In genomic region chrX:6031692-6032091, dm6 we compare ENCODE assay signal across 1 fruit fly cellular context.
TF ChIP-seq lines count a peak whose summit lies in the region.

No protein-coding gene starts in this region.

TF ChIP-seq in whole organism, embryonic, 481 proteins besides CTCF, POLR2A, EP300 and RAD21 (continued from another document and continues in another):
- TF ChIP-seq run (tag; optimal IDR thresholded peaks at IDR 0.05; lab: Kevin White, UChicago) (peak; percentile 61), gem (tag; optimal IDR thresholded peaks at IDR 0.05; lab: Kevin White, UChicago) (peak; percentile 86), eyg (GFP tag; optimal IDR thresholded peaks at IDR 0.05; lab: Kevin White, UChicago) (peak; percentile 53), Myb (GFP tag; optimal IDR thresholded peaks at IDR 0.05; lab: Kevin White, UChicago) (peak; percentile 63), Jarid2 (GFP tag; optimal IDR thresholded peaks at IDR 0.05; lab: Kevin White, UChicago) (peak; percentile 49), grn (GFP tag; optimal IDR thresholded peaks at IDR 0.05; lab: Kevin White, UChicago) (no peak), sna (GFP tag; IDR thresholded peaks at IDR 0.05; lab: Robert Waterston, UW; ENCODE audit: partially characterized antibody) (no peak), h (optimal IDR thresholded peaks at IDR 0.05; lab: Kevin White, UChicago) (no peak), bowl (GFP tag; IDR thresholded peaks at IDR 0.05; lab: Robert Waterston, UW) (no peak), CG4328 (GFP tag; optimal IDR thresholded peaks at IDR 0.05; lab: Kevin White, UChicago) (peak; percentile 60), CG14965 (GFP tag; optimal IDR thresholded peaks at IDR 0.05; lab: Kevin White, UChicago; ENCODE audit: borderline replicate concordance) (peak; percentile 64), Stat92E (GFP tag; optimal IDR thresholded peaks at IDR 0.05; lab: Kevin White, UChicago) (no peak), Dad (GFP tag; optimal IDR thresholded peaks at IDR 0.05; lab: Kevin White, UChicago) (peak; percentile 52), Doc3 (GFP tag; IDR thresholded peaks at IDR 0.05; lab: Robert Waterston, UW; ENCODE audit: partially characterized antibody) (no peak), CG17328 (GFP tag; IDR thresholded peaks at IDR 0.05; lab: Robert Waterston, UW) (peak; percentile 90), stc (GFP tag; IDR thresholded peaks at IDR 0.05; lab: Robert Waterston, UW) (peak; percentile 71), CG1603 (tag; optimal IDR thresholded peaks at IDR 0.05; lab: Kevin White, UChicago) (peak; percentile 90), NFAT (GFP tag; IDR thresholded peaks at IDR 0.05; lab: Robert Waterston, UW) (no peak), ftz-f1 (GFP tag; optimal IDR thresholded peaks at IDR 0.05; lab: Kevin White, UChicago) (no peak), CG16863 (GFP tag; optimal IDR thresholded peaks at IDR 0.05; lab: Kevin White, UChicago) (peak; percentile 88), az2 (GFP tag; optimal IDR thresholded peaks at IDR 0.05; lab: Kevin White, UChicago) (peak; percentile 82), CG16813 (GFP tag; IDR thresholded peaks at IDR 0.05; lab: Robert Waterston, UW; ENCODE audit: partially characterized antibody) (no peak), HLH54F (GFP tag; optimal IDR thresholded peaks at IDR 0.05; lab: Kevin White, UChicago) (peak; percentile 57), dpn (GFP tag; optimal IDR thresholded peaks at IDR 0.05; lab: Kevin White, UChicago) (peak; percentile 62 to 76), ham (GFP tag; IDR thresholded peaks at IDR 0.05; lab: Robert Waterston, UW) (no peak), CG6272 (GFP tag; IDR thresholded peaks at IDR 0.05; lab: Robert Waterston, UW) (peak; percentile 66; the same call in 1 of the 2 replicates), CG17912 (GFP tag; optimal IDR thresholded peaks at IDR 0.05; lab: Kevin White, UChicago) (no peak), Taf1 (GFP tag; IDR thresholded peaks at IDR 0.05; lab: Robert Waterston, UW) (0 out of 2 replicates have a peak, but pooled peaks have one; percentile 27), gsb-n (tag; optimal IDR thresholded peaks at IDR 0.05; lab: Kevin White, UChicago) (peak; percentile 63), CG12769 (tag; optimal IDR thresholded peaks at IDR 0.05; lab: Kevin White, UChicago) (peak; percentile 83), al (GFP tag; IDR thresholded peaks at IDR 0.05; lab: Robert Waterston, UW) (no peak), CG9215 (GFP tag; IDR thresholded peaks at IDR 0.05; lab: Robert Waterston, UW) (peak; percentile 48), sens (GFP tag; lab: Kevin White, UChicago) (peak; percentile 97), pfk (GFP tag; optimal IDR thresholded peaks at IDR 0.05; lab: Kevin White, UChicago) (no peak), pum (GFP tag; optimal IDR thresholded peaks at IDR 0.05; lab: Kevin White, UChicago) (peak; percentile 76), CG11093 (GFP tag; IDR thresholded peaks at IDR 0.05; lab: Robert Waterston, UW) (peak; percentile 59; the same call in 2 of the 3 replicates), bigmax (GFP tag; optimal IDR thresholded peaks at IDR 0.05; lab: Kevin White, UChicago) (no peak), CG14014 (GFP tag; IDR thresholded peaks at IDR 0.05; lab: Robert Waterston, UW) (peak; percentile 74), gsb (GFP tag; IDR thresholded peaks at IDR 0.05; lab: Robert Waterston, UW) (no peak), Xrp1 (GFP tag; IDR thresholded peaks at IDR 0.05; lab: Robert Waterston, UW) (peak; percentile 89), tap (tag; optimal IDR thresholded peaks at IDR 0.05; lab: Kevin White, UChicago) (peak; percentile 76), trh (GFP tag; optimal IDR thresholded peaks at IDR 0.05; lab: Kevin White, UChicago) (peak; percentile 50), CG3065 (GFP tag; optimal IDR thresholded peaks at IDR 0.05; lab: Kevin White, UChicago) (no peak), Sry-β (GFP tag; optimal IDR thresholded peaks at IDR 0.05; lab: Kevin White, UChicago) (no peak), Drgx (GFP tag; IDR thresholded peaks at IDR 0.05; lab: Robert Waterston, UW) (no peak), jigr1 (GFP tag; IDR thresholded peaks at IDR 0.05; lab: Robert Waterston, UW) (0 out of 3 replicates have a peak, but pooled peaks have one; percentile 17), rib (GFP tag; IDR thresholded peaks at IDR 0.05; lab: Robert Waterston, UW) (0 out of 2 replicates have a peak, but pooled peaks have one; percentile 28), amos (GFP tag; IDR thresholded peaks at IDR 0.05; lab: Robert Waterston, UW; ENCODE audit: partially characterized antibody) (no peak), CG4707 (GFP tag; optimal IDR thresholded peaks at IDR 0.05; lab: Kevin White, UChicago) (peak; percentile 36), CG9876 (GFP tag; optimal IDR thresholded peaks at IDR 0.05; lab: Kevin White, UChicago) (peak; percentile 59), CG7839 (tag; optimal IDR thresholded peaks at IDR 0.05; lab: Kevin White, UChicago) (peak; percentile 85), Dfd (GFP tag; optimal IDR thresholded peaks at IDR 0.05; lab: Kevin White, UChicago) (no peak), HLH3B (GFP tag; IDR thresholded peaks at IDR 0.05; lab: Robert Waterston, UW) (peak; percentile 85), dati (GFP tag; IDR thresholded peaks at IDR 0.05; lab: Robert Waterston, UW) (peak; percentile 60; the same call in 1 of the 2 replicates), CG31441 (GFP tag; IDR thresholded peaks at IDR 0.05; lab: Robert Waterston, UW) (peak; percentile 69), sc (optimal IDR thresholded peaks at IDR 0.05; lab: Kevin White, UChicago) (no peak), sc (GFP tag; optimal IDR thresholded peaks at IDR 0.05; lab: Kevin White, UChicago) (peak; percentile 63), Bdp1 (GFP tag; optimal IDR thresholded peaks at IDR 0.05; lab: Kevin White, UChicago) (peak; percentile 56), Ptx1 (GFP tag; IDR thresholded peaks at IDR 0.05; lab: Robert Waterston, UW) (peak; percentile 80), lola (GFP tag; optimal IDR thresholded peaks at IDR 0.05; lab: Kevin White, UChicago) (peak in 1 of 3 experiments; percentile 82), mld (GFP tag; IDR thresholded peaks at IDR 0.05; lab: Robert Waterston, UW; ENCODE audit: partially characterized antibody) (no peak), CG16815 (GFP tag; optimal IDR thresholded peaks at IDR 0.05; lab: Kevin White, UChicago) (peak; percentile 65), D (optimal IDR thresholded peaks at IDR 0.05; lab: Kevin White, UChicago) (no peak), D (GFP tag; optimal IDR thresholded peaks at IDR 0.05; lab: Kevin White, UChicago) (peak; percentile 85), CG9932 (GFP tag; IDR thresholded peaks at IDR 0.05; lab: Robert Waterston, UW) (peak; percentile 47), sr (GFP tag; IDR thresholded peaks at IDR 0.05; lab: Robert Waterston, UW) (no peak), B-H1 (GFP tag; IDR thresholded peaks at IDR 0.05; lab: Robert Waterston, UW) (peak; percentile 69), CG1529 (GFP tag; optimal IDR thresholded peaks at IDR 0.05; lab: Kevin White, UChicago) (peak; percentile 65), grau (tag; optimal IDR thresholded peaks at IDR 0.05; lab: Kevin White, UChicago) (peak; percentile 79), btn (GFP tag; optimal IDR thresholded peaks at IDR 0.05; lab: Kevin White, UChicago) (peak; percentile 83), CG32772 (GFP tag; IDR thresholded peaks at IDR 0.05; lab: Robert Waterston, UW) (peak; percentile 60; the same call in 1 of the 2 replicates), Asciz (GFP tag; optimal IDR thresholded peaks at IDR 0.05; lab: Kevin White, UChicago) (peak; percentile 65), CrebB (tag; optimal IDR thresholded peaks at IDR 0.05; lab: Kevin White, UChicago) (peak; percentile 71), Nf-YA (GFP tag; IDR thresholded peaks at IDR 0.05; lab: Robert Waterston, UW) (peak; percentile 43; the same call in 1 of the 2 replicates), Hmr (GFP tag; optimal IDR thresholded peaks at IDR 0.05; lab: Kevin White, UChicago) (peak; percentile 76), CG10654 (GFP tag; optimal IDR thresholded peaks at IDR 0.05; lab: Kevin White, UChicago) (peak; percentile 55), bcd (GFP tag; optimal IDR thresholded peaks at IDR 0.05; lab: Kevin White, UChicago) (peak; percentile 76), Lpt (GFP tag; optimal IDR thresholded peaks at IDR 0.05; lab: Kevin White, UChicago) (no peak), bab2 (GFP tag; optimal IDR thresholded peaks at IDR 0.05; lab: Kevin White, UChicago) (peak; percentile 71), CG31365 (tag; optimal IDR thresholded peaks at IDR 0.05; lab: Kevin White, UChicago) (peak; percentile 47), ab (GFP tag; optimal IDR thresholded peaks at IDR 0.05; lab: Kevin White, UChicago) (peak; percentile 41), CG12236 (GFP tag; optimal IDR thresholded peaks at IDR 0.05; lab: Kevin White, UChicago) (peak; percentile 28), Antp (GFP tag; optimal IDR thresholded peaks at IDR 0.05; lab: Kevin White, UChicago) (peak; percentile 87), CG15269 (tag; optimal IDR thresholded peaks at IDR 0.05; lab: Kevin White, UChicago) (peak; percentile 76), pan (optimal IDR thresholded peaks at IDR 0.05; lab: Kevin White, UChicago) (no peak), pan (GFP tag; optimal IDR thresholded peaks at IDR 0.05 in 1 of 2, IDR thresholded peaks at IDR 0.05 in 1 of 2) (peak in 1 of 2 experiments; percentile 82), vnd (GFP tag; IDR thresholded peaks at IDR 0.05; lab: Robert Waterston, UW; ENCODE audit: partially characterized antibody) (no peak), shn (GFP tag; optimal IDR thresholded peaks at IDR 0.05; lab: Kevin White, UChicago) (peak; percentile 60), CG7786 (GFP tag; optimal IDR thresholded peaks at IDR 0.05; lab: Kevin White, UChicago) (peak; percentile 66), aop (GFP tag; IDR thresholded peaks at IDR 0.05; lab: Robert Waterston, UW) (0 out of 2 replicates have a peak, but pooled peaks have one; percentile 23), TFAM (GFP tag; optimal IDR thresholded peaks at IDR 0.05; lab: Kevin White, UChicago) (peak; percentile 29), lbe (GFP tag; optimal IDR thresholded peaks at IDR 0.05; lab: Kevin White, UChicago) (no peak), CG6791 (GFP tag; IDR thresholded peaks at IDR 0.05; lab: Robert Waterston, UW; ENCODE audit: partially characterized antibody) (no peak), org-1 (GFP tag; optimal IDR thresholded peaks at IDR 0.05; lab: Kevin White, UChicago) (peak; percentile 80), CkIIα-i1 (GFP tag; IDR thresholded peaks at IDR 0.05; lab: Robert Waterston, UW) (no peak), inv (GFP tag; IDR thresholded peaks at IDR 0.05; lab: Robert Waterston, UW; ENCODE audit: partially characterized antibody) (no peak), CG13424 (tag; optimal IDR thresholded peaks at IDR 0.05; lab: Kevin White, UChicago) (peak; percentile 86), HmgD (GFP tag; optimal IDR thresholded peaks at IDR 0.05; lab: Kevin White, UChicago) (peak; percentile 37), H2.0 (GFP tag; IDR thresholded peaks at IDR 0.05; lab: Robert Waterston, UW) (peak; percentile 75), E2f1 (GFP tag; IDR thresholded peaks at IDR 0.05; lab: Robert Waterston, UW) (peak; percentile 76), CG5180 (GFP tag; optimal IDR thresholded peaks at IDR 0.05; lab: Kevin White, UChicago) (peak; percentile 67), gro (GFP tag; optimal IDR thresholded peaks at IDR 0.05; lab: Kevin White, UChicago) (peak; percentile 51), CG12299 (tag; optimal IDR thresholded peaks at IDR 0.05; lab: Kevin White, UChicago) (peak; percentile 74), kah (GFP tag; optimal IDR thresholded peaks at IDR 0.05; lab: Kevin White, UChicago) (peak; percentile 59), Optix (GFP tag; IDR thresholded peaks at IDR 0.05; lab: Robert Waterston, UW) (peak; percentile 73), fru (optimal IDR thresholded peaks at IDR 0.05; lab: Kevin White, UChicago) (no peak), Blimp-1 (GFP tag; optimal IDR thresholded peaks at IDR 0.05; lab: Kevin White, UChicago) (peak; percentile 78), tgo (GFP tag; IDR thresholded peaks at IDR 0.05; lab: Robert Waterston, UW) (peak; percentile 72), Oaz (GFP tag; IDR thresholded peaks at IDR 0.05; lab: Robert Waterston, UW) (peak; percentile 71), vfl (GFP tag; optimal IDR thresholded peaks at IDR 0.05; lab: Kevin White, UChicago) (no peak), fd3F (GFP tag; optimal IDR thresholded peaks at IDR 0.05; lab: Kevin White, UChicago) (peak; percentile 33), crol (GFP tag; IDR thresholded peaks at IDR 0.05; lab: Robert Waterston, UW) (peak; percentile 75), CG4730 (GFP tag; IDR thresholded peaks at IDR 0.05; lab: Robert Waterston, UW) (0 out of 2 replicates have a peak, but pooled peaks have one; percentile 51), CG34376 (GFP tag; optimal IDR thresholded peaks at IDR 0.05; lab: Kevin White, UChicago) (peak; percentile 38), gt (GFP tag; IDR thresholded peaks at IDR 0.05; lab: Robert Waterston, UW) (0 out of 2 replicates have a peak, but pooled peaks have one; percentile 25), slbo (GFP tag; IDR thresholded peaks at IDR 0.05; lab: Robert Waterston, UW) (peak; percentile 82), NC2α (GFP tag; optimal IDR thresholded peaks at IDR 0.05; lab: Kevin White, UChicago) (peak; percentile 56), gcm (GFP tag; optimal IDR thresholded peaks at IDR 0.05; lab: Kevin White, UChicago) (peak; percentile 76), stwl (tag; optimal IDR thresholded peaks at IDR 0.05; lab: Kevin White, UChicago) (no peak), nom (GFP tag; optimal IDR thresholded peaks at IDR 0.05; lab: Kevin White, UChicago) (no peak), NfI (GFP tag; optimal IDR thresholded peaks at IDR 0.05; lab: Kevin White, UChicago) (peak; percentile 60), CG32532 (GFP tag; IDR thresholded peaks at IDR 0.05; lab: Robert Waterston, UW) (peak; percentile 73), fd64A (GFP tag; optimal IDR thresholded peaks at IDR 0.05; lab: Kevin White, UChicago) (peak; percentile 44), HLH4C (GFP tag; IDR thresholded peaks at IDR 0.05; lab: Robert Waterston, UW; ENCODE audit: partially characterized antibody) (no peak), Adf1 (GFP tag; IDR thresholded peaks at IDR 0.05; lab: Robert Waterston, UW) (peak; percentile 27; the same call in 1 of the 2 replicates), ttk (GFP tag; IDR thresholded peaks at IDR 0.05; lab: Robert Waterston, UW) (peak; percentile 70), CG6654 (GFP tag; optimal IDR thresholded peaks at IDR 0.05; lab: Kevin White, UChicago) (peak; percentile 48), Trl (optimal IDR thresholded peaks at IDR 0.05; lab: Kevin White, UChicago) (no peak), Trl (GFP tag; optimal IDR thresholded peaks at IDR 0.05; lab: Kevin White, UChicago) (peak; percentile 86), HLHmδ (GFP tag; optimal IDR thresholded peaks at IDR 0.05; lab: Kevin White, UChicago) (no peak), zfh2 (GFP tag; optimal IDR thresholded peaks at IDR 0.05; lab: Kevin White, UChicago) (no peak)
